Fruit fly (Drosophila melanogaster): ENCODE data around the gene CG44014.

CG44014 gene

dm6 chr3R:15485296-15485695 is 23.4 kb downstream of the CG44014 start, which contains the start of gene Trissin:
Gene Trissin (minus strand): TSS chr3R:15485396.
- TF ChIP-seq Dip3 (GFP tag; optimal IDR thresholded peaks at IDR 0.05) (no peak), jing (GFP tag; optimal IDR thresholded peaks at IDR 0.05) (no peak), Ets65A (GFP tag) (peak; percentile 89)

DNA sequence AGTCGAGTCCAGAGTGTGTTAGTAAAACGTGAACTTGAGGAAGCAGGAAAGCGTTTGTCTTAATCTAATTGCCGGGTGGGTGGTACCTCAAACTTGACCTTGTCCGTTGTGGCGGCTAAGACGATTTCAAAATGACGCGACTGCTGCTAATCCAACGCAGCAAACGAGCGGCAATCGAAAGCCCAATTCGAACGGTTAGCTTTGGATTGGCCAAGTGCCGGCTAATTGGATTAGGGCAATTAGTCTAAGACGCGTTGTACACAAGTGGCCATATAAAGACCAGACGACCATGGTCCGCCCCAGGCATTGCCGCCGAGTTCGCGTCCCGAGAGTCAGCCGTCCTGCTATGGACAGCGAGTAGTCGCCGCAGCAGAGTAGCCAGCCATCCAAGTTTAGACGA is 25.8 kb downstream of the CG44014 start, which contains the start of gene Rh6:
TSS of gene Rh6 (plus strand) at position 301 of the 400 bp plus-strand sequence.
- TF ChIP-seq CG1233 (GFP tag; optimal IDR thresholded peaks at IDR 0.05) (no peak), Scr (GFP tag; IDR thresholded peaks at IDR 0.05; ENCODE audit: partially characterized antibody) (no peak)

- TF ChIP-seq Med (GFP tag): no peak
- no peak for TF ChIP-seq Dip2 (GFP tag; IDR thresholded peaks at IDR 0.05)
- peak; percentile 69 for TF ChIP-seq stwl (tag; optimal IDR thresholded peaks at IDR 0.05)
Observed at dm6 chr3R:15481606-15482005, 27.1 kb downstream of the CG44014 start, which contains the start of gene B9d1. Gene B9d1 (plus strand): TSS chr3R:15481906.

dm6 chr3R:15480068-15480467 is 28.6 kb downstream of the CG44014 start:
- TF ChIP-seq hth (optimal IDR thresholded peaks at IDR 0.05) (no peak), CG8359 (GFP tag; optimal IDR thresholded peaks at IDR 0.05; ENCODE audit: borderline replicate concordance) (no peak), gsb (GFP tag; IDR thresholded peaks at IDR 0.05) (no peak)

DNA sequence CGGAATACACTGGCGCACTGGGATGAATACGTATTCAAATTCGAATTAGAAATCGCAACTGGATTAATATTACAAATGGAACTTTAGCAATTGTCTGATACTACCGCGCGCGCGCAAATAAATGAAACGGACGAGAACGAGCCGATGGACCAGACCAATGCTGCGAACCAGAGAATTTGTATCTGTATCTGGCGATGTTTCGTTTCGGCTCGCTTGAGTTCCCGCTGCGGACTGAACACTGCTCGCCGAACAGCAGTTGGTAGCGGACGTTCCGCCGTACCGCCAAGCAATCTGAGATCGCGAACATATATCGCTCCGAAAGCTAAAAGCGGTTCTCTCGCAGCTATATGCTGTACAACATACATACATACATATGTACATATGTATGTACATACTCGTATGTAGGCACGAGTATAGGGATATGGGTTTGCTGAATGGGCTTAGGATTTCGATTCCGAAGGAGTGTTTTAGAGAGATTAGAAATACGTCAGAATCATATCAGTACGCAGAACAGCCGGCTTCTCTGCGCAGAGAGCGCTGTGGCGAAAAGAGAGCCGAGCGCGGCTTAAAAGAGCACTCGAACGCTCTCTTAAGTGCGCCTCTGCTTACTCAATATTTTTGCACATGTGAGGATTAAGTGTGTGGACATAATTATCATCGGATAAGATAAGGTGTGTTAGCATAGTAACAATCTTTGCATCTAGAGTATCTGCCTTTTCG is 32.6 kb downstream of the CG44014 start, which contains the start of gene AdamTS-A:
TSS of gene AdamTS-A (minus strand) at position 221 of the 720 bp plus-strand sequence.
- TF ChIP-seq CG18011 (GFP tag; optimal IDR thresholded peaks at IDR 0.05) (no peak), bbx (GFP tag; IDR thresholded peaks at IDR 0.05; ENCODE audit: partially characterized antibody) (no peak), Dp (GFP tag; optimal IDR thresholded peaks at IDR 0.05) (no peak), CG10654 (GFP tag; optimal IDR thresholded peaks at IDR 0.05) (no peak), wdn (GFP tag; IDR thresholded peaks at IDR 0.05) (no peak), Gsc (GFP tag; IDR thresholded peaks at IDR 0.05) (no peak), CG14014 (GFP tag; IDR thresholded peaks at IDR 0.05) (peak; percentile 23; the same call in 1 of the 2 replicates), NC2α (GFP tag; optimal IDR thresholded peaks at IDR 0.05) (no peak), ssp (GFP tag; IDR thresholded peaks at IDR 0.05) (no peak), exex (tag; optimal IDR thresholded peaks at IDR 0.05) (no peak), CG31224 (GFP tag; IDR thresholded peaks at IDR 0.05) (no peak), CG10274 (GFP tag; optimal IDR thresholded peaks at IDR 0.05) (no peak), CG12236 (GFP tag; optimal IDR thresholded peaks at IDR 0.05) (no peak), CG2889 (GFP tag; IDR thresholded peaks at IDR 0.05) (no peak), kni (GFP tag; optimal IDR thresholded peaks at IDR 0.05) (no peak), CG8290 (GFP tag; optimal IDR thresholded peaks at IDR 0.05) (no peak), CG8290 (tag; optimal IDR thresholded peaks at IDR 0.05) (peak in 1 of 2 experiments; percentile 71), Hr78 (GFP tag; optimal IDR thresholded peaks at IDR 0.05) (no peak), CG7556 (GFP tag; optimal IDR thresholded peaks at IDR 0.05) (no peak), lola (GFP tag; optimal IDR thresholded peaks at IDR 0.05) (no peak), jumu (GFP tag; optimal IDR thresholded peaks at IDR 0.05) (no peak), Sry-β (GFP tag; optimal IDR thresholded peaks at IDR 0.05) (no peak), CG4424 (GFP tag; optimal IDR thresholded peaks at IDR 0.05) (no peak), Jarid2 (GFP tag; optimal IDR thresholded peaks at IDR 0.05) (peak; percentile 80), GATAe (GFP tag; conservative IDR thresholded peaks at IDR 0.05) (no peak), CG12104 (GFP tag; optimal IDR thresholded peaks at IDR 0.05) (no peak), tgo (GFP tag; IDR thresholded peaks at IDR 0.05) (no peak), tin (GFP tag; optimal IDR thresholded peaks at IDR 0.05) (no peak), bab2 (GFP tag; optimal IDR thresholded peaks at IDR 0.05) (no peak), CG9609 (GFP tag; optimal IDR thresholded peaks at IDR 0.05) (no peak), pzg (GFP tag; optimal IDR thresholded peaks at IDR 0.05) (no peak), CG31441 (GFP tag; IDR thresholded peaks at IDR 0.05) (no peak)

Data from whole organism, embryonic.